Fruit fly (Drosophila melanogaster) whole organism, embryonic: Measurements from ENCODE around the gene CG7714.

Experiments used
- ATbp ChIP-seq: fragments of 200-800 bp; sonication (Bioruptor generic); optimal IDR thresholded peaks from 2 replicates; lab custom pipeline; 2017; ENCODE audit warnings: missing biosample characterization, mild to moderate bottlenecking, missing genetic modification characterization, missing genetic modification reagents
- Aef1 ChIP-seq: fragments of 200-800 bp; sonication (Bioruptor generic); IDR thresholded peaks from 3 replicates; pipeline ENCODE4 v1.3.6; 2022; ENCODE audit warnings: missing biosample characterization, missing genetic modification characterization
- B-H2 ChIP-seq: fragments of 200-800 bp; sonication (Bioruptor generic); optimal IDR thresholded peaks from 2 replicates; lab custom pipeline; 2018; ENCODE audit warnings: missing biosample characterization, mild to moderate bottlenecking, missing genetic modification characterization
- BEAF-32 ChIP-seq: fragments of 200-800 bp; sonication (Bioruptor generic); optimal IDR thresholded peaks from 3 replicates; lab custom pipeline; 2017; ENCODE audit warnings: missing biosample characterization, missing genetic modification characterization, mild to moderate bottlenecking, moderate library complexity, missing genetic modification reagents
- CG10462 ChIP-seq: fragments of 200-800 bp; sonication (Bioruptor generic); optimal IDR thresholded peaks from 2 replicates; lab custom pipeline; 2016; ENCODE audit warnings: missing biosample characterization, missing genetic modification characterization
- CG11456 ChIP-seq: fragments of 200-800 bp; sonication (Bioruptor generic); IDR thresholded peaks from 3 replicates; pipeline ENCODE4 v1.3.6; 2022; ENCODE audit warnings: missing biosample characterization, missing genetic modification characterization
- CG12219 ChIP-seq: fragments of 200-800 bp; sonication (Bioruptor generic); optimal IDR thresholded peaks from 3 replicates; lab custom pipeline; 2018; ENCODE audit warnings: missing biosample characterization, mild to moderate bottlenecking, missing genetic modification characterization
- CG12236 ChIP-seq: fragments of 200-800 bp; sonication (Bioruptor generic); optimal IDR thresholded peaks from 2 replicates; lab custom pipeline; 2016; ENCODE audit warnings: missing biosample characterization, missing genetic modification characterization
- CG14667 ChIP-seq: fragments of 200-800 bp; sonication (Bioruptor generic); IDR thresholded peaks from 2 replicates; pipeline ENCODE4 v1.3.6; 2022; ENCODE audit warnings: missing biosample characterization, missing genetic modification characterization
- CG15601 ChIP-seq: fragments of 200-800 bp; sonication (Bioruptor generic); optimal IDR thresholded peaks from 3 replicates; lab custom pipeline; 2019; ENCODE audit warnings: missing biosample characterization, mild to moderate bottlenecking, missing genetic modification characterization, moderate library complexity
- CG17612 ChIP-seq: fragments of 200-800 bp; sonication (Bioruptor generic); IDR thresholded peaks from 2 replicates; pipeline ENCODE4 v1.3.6; 2022; ENCODE audit warnings: missing biosample characterization, missing genetic modification characterization
- CG2120 ChIP-seq: fragments of 200-800 bp; sonication (Bioruptor generic); optimal IDR thresholded peaks from 3 replicates; lab custom pipeline; 2016; ENCODE audit warnings: missing biosample characterization, missing genetic modification characterization
- CG2875 ChIP-seq: fragments of 200-800 bp; sonication (Bioruptor generic); optimal IDR thresholded peaks from 2 replicates; lab custom pipeline; 2017; ENCODE audit warnings: missing biosample characterization, mild to moderate bottlenecking, missing genetic modification characterization, missing genetic modification reagents
- CG4282 ChIP-seq: fragments of 200-800 bp; sonication (Bioruptor generic); optimal IDR thresholded peaks from 2 replicates; lab custom pipeline; 2016; ENCODE audit warnings: missing biosample characterization, missing genetic modification characterization
- CG4328 ChIP-seq: fragments of 200-800 bp; sonication (Bioruptor generic); optimal IDR thresholded peaks from 3 replicates; lab custom pipeline; 2017; ENCODE audit warnings: missing biosample characterization, missing genetic modification reagents, missing genetic modification characterization
- CG7839 ChIP-seq: fragments of 200-800 bp; sonication (Bioruptor generic); optimal IDR thresholded peaks from 3 replicates; lab custom pipeline; 2018; ENCODE audit warnings: missing biosample characterization, mild to moderate bottlenecking, missing genetic modification characterization, moderate library complexity
- CG8290 ChIP-seq, 3 experiments: fragments of 200-800 bp; sonication (Bioruptor generic); optimal IDR thresholded peaks; 2 replicates each; lab custom pipeline; 2016 to 2019; ENCODE audit warnings: missing biosample characterization in 3 of 3, missing genetic modification characterization in 3 of 3, mild to moderate bottlenecking in 2 of 3, moderate library complexity in 1 of 3
- CG8924 ChIP-seq: fragments of 200-800 bp; optimal IDR thresholded peaks from 3 replicates; lab custom pipeline; 2019; ENCODE audit warnings: missing biosample characterization, mild to moderate bottlenecking, missing genetic modification characterization, moderate library complexity
- CG9215 ChIP-seq: fragments of 200-800 bp; sonication (Bioruptor generic); IDR thresholded peaks from 2 replicates; pipeline ENCODE4 v1.3.6; 2022; ENCODE audit warnings: missing biosample characterization, missing genetic modification characterization
- CG9727 ChIP-seq: fragments of 200-800 bp; sonication (Bioruptor generic); optimal IDR thresholded peaks from 3 replicates; lab custom pipeline; 2017; ENCODE audit warnings: missing biosample characterization, mild to moderate bottlenecking, missing genetic modification characterization
- Dbx ChIP-seq: fragments of 200-800 bp; sonication (Bioruptor generic); IDR thresholded peaks from 3 replicates; pipeline ENCODE4 v1.3.6; 2022; ENCODE audit warnings: missing biosample characterization, missing genetic modification characterization
- Dip2 ChIP-seq: fragments of 200-800 bp; sonication (Bioruptor generic); IDR thresholded peaks from 2 replicates; pipeline ENCODE4 v1.3.6; 2022; ENCODE audit warnings: missing biosample characterization, missing genetic modification characterization
- Drgx ChIP-seq: fragments of 200-800 bp; sonication (Bioruptor generic); IDR thresholded peaks from 2 replicates; pipeline ENCODE4 v1.3.6; 2022; ENCODE audit warnings: missing biosample characterization, missing genetic modification characterization
- Elba2 ChIP-seq: fragments of 200-800 bp; sonication (Bioruptor generic); optimal IDR thresholded peaks from 3 replicates; lab custom pipeline; 2016; ENCODE audit warnings: missing biosample characterization, missing genetic modification characterization
- Fer2 ChIP-seq: fragments of 200-800 bp; sonication (Bioruptor generic); optimal IDR thresholded peaks from 2 replicates; lab custom pipeline; 2018; ENCODE audit warnings: missing biosample characterization, mild to moderate bottlenecking, missing genetic modification characterization, moderate library complexity
- Hr78 ChIP-seq, 2 experiments: fragments of 200-800 bp in 1 of 2; fragments of >200 bp in 1 of 2; sonication (Bioruptor generic) in 1 of 2; optimal IDR thresholded peaks; 2 replicates each; lab custom pipeline; 2017 to 2019; ENCODE audit warnings: missing biosample characterization in 2 of 2, missing genetic modification characterization in 2 of 2, mild to moderate bottlenecking in 1 of 2, moderate library complexity in 1 of 2
- Nf-YA ChIP-seq: fragments of 200-800 bp; sonication (Bioruptor generic); IDR thresholded peaks from 2 replicates; pipeline ENCODE4 v1.3.6; 2022; ENCODE audit warnings: missing biosample characterization, missing genetic modification characterization
- Sox102F ChIP-seq: fragments of 200-800 bp; sonication (Bioruptor generic); optimal IDR thresholded peaks from 2 replicates; lab custom pipeline; 2018; ENCODE audit warnings: missing biosample characterization, mild to moderate bottlenecking, missing genetic modification characterization, moderate library complexity
- TFAM ChIP-seq: fragments of 200-800 bp; sonication (Bioruptor generic); optimal IDR thresholded peaks from 2 replicates; lab custom pipeline; 2017; ENCODE audit warnings: missing biosample characterization, missing genetic modification characterization, inconsistent platforms
- al ChIP-seq: fragments of 200-800 bp; sonication (Bioruptor generic); IDR thresholded peaks from 2 replicates; pipeline ENCODE4 v1.3.6; 2022; ENCODE audit warnings: missing biosample characterization, missing genetic modification characterization
- bowl ChIP-seq: fragments of 200-800 bp; sonication (Bioruptor generic); IDR thresholded peaks from 2 replicates; pipeline ENCODE4 v1.3.6; 2022; ENCODE audit warnings: missing biosample characterization, missing genetic modification characterization
- cato ChIP-seq: fragments of 200-800 bp; sonication (Bioruptor generic); optimal IDR thresholded peaks from 2 replicates; lab custom pipeline; 2016; ENCODE audit warnings: missing biosample characterization, missing genetic modification characterization, borderline replicate concordance
- chn ChIP-seq: fragments of 200-800 bp; sonication (Bioruptor generic); optimal IDR thresholded peaks from 2 replicates; lab custom pipeline; 2016; ENCODE audit warnings: missing biosample characterization, missing genetic modification characterization
- crol ChIP-seq: fragments of 200-800 bp; sonication (Bioruptor generic); IDR thresholded peaks from 2 replicates; pipeline ENCODE4 v1.3.6; 2022; ENCODE audit warnings: missing biosample characterization, missing genetic modification characterization
- crp ChIP-seq, 2 experiments: fragments of 200-800 bp; sonication (Bioruptor generic); optimal IDR thresholded peaks; 2 replicates in 1 of 2; 3 replicates in 1 of 2; lab custom pipeline; 2017; ENCODE audit warnings: missing biosample characterization in 2 of 2, missing genetic modification characterization in 2 of 2, mild to moderate bottlenecking in 1 of 2, moderate library complexity in 1 of 2
- dysf ChIP-seq: fragments of 200-800 bp; sonication (Bioruptor generic); IDR thresholded peaks from 3 replicates; pipeline ENCODE4 v1.3.6; 2022; ENCODE audit warnings: missing biosample characterization, missing genetic modification characterization
- exex ChIP-seq: fragments of 200-800 bp; sonication (Bioruptor generic); optimal IDR thresholded peaks from 4 replicates; lab custom pipeline; 2018; ENCODE audit warnings: missing biosample characterization, mild to moderate bottlenecking, missing genetic modification characterization, moderate library complexity
- gem ChIP-seq: fragments of 200-800 bp; sonication (Bioruptor generic); optimal IDR thresholded peaks from 2 replicates; lab custom pipeline; 2019; ENCODE audit warnings: missing biosample characterization, mild to moderate bottlenecking, missing genetic modification characterization, moderate library complexity
- grn ChIP-seq: fragments of 200-800 bp; sonication (Bioruptor generic); optimal IDR thresholded peaks from 3 replicates; lab custom pipeline; 2017; ENCODE audit warnings: missing biosample characterization, missing genetic modification characterization
- gt ChIP-seq: fragments of 200-800 bp; sonication (Bioruptor generic); IDR thresholded peaks from 2 replicates; pipeline ENCODE4 v1.3.6; 2022; ENCODE audit warnings: missing biosample characterization, missing genetic modification characterization
- kni ChIP-seq: fragments of 200-800 bp; sonication (Bioruptor generic); optimal IDR thresholded peaks from 3 replicates; lab custom pipeline; 2017; ENCODE audit warnings: mild to moderate bottlenecking, missing biosample characterization, missing genetic modification reagents, missing genetic modification characterization
- nom ChIP-seq: fragments of 200-800 bp; sonication (Bioruptor generic); optimal IDR thresholded peaks from 2 replicates; lab custom pipeline; 2017; ENCODE audit warnings: missing biosample characterization, missing genetic modification characterization, mild to moderate bottlenecking, moderate library complexity, missing genetic modification reagents
- ranshi ChIP-seq: fragments of 200-800 bp; sonication (Bioruptor generic); IDR thresholded peaks from 2 replicates; pipeline ENCODE4 v1.3.6; 2022; ENCODE audit warnings: missing biosample characterization, missing genetic modification characterization
- repo ChIP-seq: fragments of 200-800 bp; sonication (Bioruptor generic); optimal IDR thresholded peaks from 2 replicates; lab custom pipeline; 2016; ENCODE audit warnings: missing biosample characterization, missing genetic modification characterization
- sim ChIP-seq: fragments of 200-800 bp; sonication (Bioruptor generic); IDR thresholded peaks from 2 replicates; pipeline ENCODE4 v1.3.6; 2022; ENCODE audit warnings: missing biosample characterization, missing genetic modification characterization
- tio ChIP-seq: fragments of 200-800 bp; sonication (Bioruptor generic); optimal IDR thresholded peaks from 2 replicates; lab custom pipeline; 2017; ENCODE audit warnings: missing biosample characterization, missing genetic modification characterization, inconsistent platforms
- tna ChIP-seq: fragments of 200-800 bp; sonication (Bioruptor generic); IDR thresholded peaks from 2 replicates; pipeline ENCODE4 v1.3.6; 2022; ENCODE audit warnings: missing biosample characterization, missing genetic modification characterization; ENCODE audit not compliant: partially characterized antibody
- ttk ChIP-seq: fragments of 200-800 bp; sonication (Bioruptor generic); IDR thresholded peaks from 2 replicates; pipeline ENCODE4 v2.1.2; 2022; ENCODE audit warnings: missing biosample characterization, missing genetic modification characterization
- vfl ChIP-seq: fragments of 200-800 bp; sonication (Bioruptor generic); optimal IDR thresholded peaks from 2 replicates; lab custom pipeline; 2016; ENCODE audit warnings: missing biosample characterization, missing genetic modification characterization
- z ChIP-seq: fragments of 200-800 bp; sonication (Bioruptor generic); IDR thresholded peaks from 3 replicates; pipeline ENCODE4 v1.3.6; 2022; ENCODE audit warnings: missing biosample characterization, missing genetic modification characterization

CG7714 gene

DNA sequence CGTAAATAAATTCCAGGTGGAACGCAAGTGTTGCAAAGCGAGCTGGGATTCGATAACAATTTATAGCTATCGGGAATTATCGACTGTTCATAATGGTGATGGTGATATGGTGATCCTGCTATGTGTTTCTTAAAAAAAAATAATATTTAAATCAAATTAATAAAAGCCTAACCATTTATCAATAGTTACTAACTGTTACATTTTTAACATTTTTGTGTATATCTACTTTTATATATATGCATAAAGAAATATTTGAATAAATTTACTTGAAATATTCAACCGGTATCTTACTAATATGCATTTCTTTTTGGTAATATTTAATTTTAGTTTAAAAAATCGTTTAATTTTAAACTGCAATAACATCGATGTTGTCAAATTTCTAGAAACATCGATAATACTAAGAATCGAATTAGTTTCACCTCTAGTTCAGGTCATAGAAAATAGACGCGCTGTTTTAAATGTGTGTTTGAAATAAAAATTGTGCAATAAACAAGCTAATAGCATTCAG, 19.8 kb upstream of the CG7714 start, which contains the start of the genes PGS1 and gwl (continued):
- TF ChIP-seq ttk (GFP tag; lab: Robert Waterston, UW) (peak; percentile 87), exex (tag; lab: Kevin White, UChicago) (no peak), BEAF-32 (GFP tag; lab: Kevin White, UChicago) (peak; percentile 72), CG17612 (GFP tag; lab: Robert Waterston, UW) (peak; percentile 35), dysf (GFP tag; lab: Robert Waterston, UW) (peak; percentile 85), grn (GFP tag; lab: Kevin White, UChicago) (no peak), B-H2 (peak; percentile 68), tna (GFP tag; lab: Robert Waterston, UW) (no peak), CG15601 (tag; lab: Kevin White, UChicago) (no peak), CG7839 (tag; lab: Kevin White, UChicago) (peak; percentile 81), Dbx (GFP tag; lab: Robert Waterston, UW) (peak; percentile 88), CG12236 (GFP tag; lab: Kevin White, UChicago) (no peak), CG14667 (GFP tag; lab: Robert Waterston, UW) (peak; percentile 72), CG2875 (GFP tag; lab: Kevin White, UChicago) (peak; percentile 9), CG11456 (peak; percentile 76), CG2120 (GFP tag; lab: Kevin White, UChicago) (peak; percentile 84), gem (peak; percentile 89), Dip2 (GFP tag; lab: Robert Waterston, UW) (no peak), CG12219 (no peak), Hr78 (GFP tag; optimal IDR thresholded peaks at IDR 0.05; lab: Kevin White, UChicago) (no peak), tio (no peak), CG9215 (GFP tag; lab: Robert Waterston, UW) (peak; percentile 75), TFAM (GFP tag; lab: Kevin White, UChicago) (no peak), crol (GFP tag; lab: Robert Waterston, UW) (no peak), nom (no peak), CG9727 (peak; percentile 83), bowl (GFP tag; lab: Robert Waterston, UW) (no peak), z (no peak), Drgx (GFP tag; lab: Robert Waterston, UW) (0 out of 2 replicates have a peak, but pooled peaks have one; percentile 37), al (peak; percentile 81), ATbp (no peak), ranshi (peak; percentile 79; the same call in 1 of the 2 replicates), repo (GFP tag; lab: Kevin White, UChicago) (no peak), sim (no peak), CG8924 (no peak), gt (GFP tag; lab: Robert Waterston, UW) (no peak), CG4328 (peak; percentile 52), Aef1 (peak; percentile 76), kni (GFP tag; lab: Kevin White, UChicago) (no peak), Elba2 (GFP tag; lab: Kevin White, UChicago) (no peak), cato (GFP tag; lab: Kevin White, UChicago) (peak; percentile 33), chn (GFP tag; lab: Kevin White, UChicago) (peak; percentile 16), Nf-YA (GFP tag; lab: Robert Waterston, UW) (peak; percentile 36; the same call in 1 of the 2 replicates), vfl (GFP tag; lab: Kevin White, UChicago) (peak; percentile 28), Fer2 (tag; lab: Kevin White, UChicago) (peak; percentile 58), crp (GFP tag; optimal IDR thresholded peaks at IDR 0.05; lab: Kevin White, UChicago) (peak in 1 of 2 experiments; percentile 50), CG8290 (GFP tag; optimal IDR thresholded peaks at IDR 0.05; lab: Kevin White, UChicago) (no peak), CG8290 (tag; optimal IDR thresholded peaks at IDR 0.05; lab: Kevin White, UChicago) (no peak), CG10462 (GFP tag; lab: Kevin White, UChicago) (peak; percentile 56), Sox102F (GFP tag; lab: Kevin White, UChicago) (peak; percentile 85), CG4282 (no peak)
